Fruit fly (Drosophila melanogaster) whole organism, adult: ENCODE results near the gene CG14120.

Source experiments
- Crg-1 ChIP-seq: fragments of 200-800 bp; sonication (Bioruptor generic); optimal IDR thresholded peaks from 2 replicates; lab custom pipeline; 2016; ENCODE audit warnings: missing biosample characterization, missing genetic modification characterization
- Hr96 ChIP-seq: fragments of 200-800 bp; sonication (Bioruptor generic); optimal IDR thresholded peaks from 2 replicates; lab custom pipeline; 2016; ENCODE audit warnings: missing biosample characterization, missing genetic modification characterization
- tj ChIP-seq: fragments of 200-800 bp; sonication (Bioruptor generic); optimal IDR thresholded peaks from 3 replicates; lab custom pipeline; 2017; ENCODE audit warnings: missing biosample characterization, mild to moderate bottlenecking, missing genetic modification characterization, moderate library complexity

- TF ChIP-seq Crg-1 (GFP tag; lab: Kevin White, UChicago) (no peak), tj (GFP tag; lab: Kevin White, UChicago) (no peak), Hr96 (GFP tag; lab: Kevin White, UChicago) (no peak)
Measured at dm6 chr3L:12837196-12837720, 47.6 kb upstream of the CG14120 start.
